Worm (Caenorhabditis elegans): Measurements from ENCODE around the gene Y47G7B.2.

Gene Y47G7B.2

ce11 chrII:2735192-2735591 is 27.4 kb upstream of the Y47G7B.2 start, which contains the start of gene wdr-31:
Gene wdr-31 (minus strand): TSS chrII:2735292.
- TF ChIP-seq jun-1 (tag; optimal IDR thresholded peaks at IDR 0.05) (no peak), mml-1 (tag; optimal IDR thresholded peaks at IDR 0.05) (no peak)

ce11 chrII:2734735-2735134 is 26.9 kb upstream of the Y47G7B.2 start:
- TF ChIP-seq jun-1 (tag; optimal IDR thresholded peaks at IDR 0.05): peak; percentile 17
- TF ChIP-seq snpc-4 (tag; optimal IDR thresholded peaks at IDR 0.05): peak; percentile 23
- no peak for TF ChIP-seq ztf-4 (tag; optimal IDR thresholded peaks at IDR 0.05)
- TF ChIP-seq nfya-1 (tag; optimal IDR thresholded peaks at IDR 0.05; ENCODE audit: insufficient read depth): peak; percentile 79
- peak; percentile 32 for TF ChIP-seq nhr-25 (tag; optimal IDR thresholded peaks at IDR 0.05)
- peak; percentile 20 for TF ChIP-seq nhr-23 (tag; optimal IDR thresholded peaks at IDR 0.05)
- TF ChIP-seq hmg-11 (tag; optimal IDR thresholded peaks at IDR 0.05): peak; percentile 40
- peak; percentile 61 for TF ChIP-seq lin-39 (tag; optimal IDR thresholded peaks at IDR 0.05)
- TF ChIP-seq nhr-77 (tag; optimal IDR thresholded peaks at IDR 0.05): no peak
- no peak for TF ChIP-seq fkh-2 (tag; optimal IDR thresholded peaks at IDR 0.05)

DNA sequence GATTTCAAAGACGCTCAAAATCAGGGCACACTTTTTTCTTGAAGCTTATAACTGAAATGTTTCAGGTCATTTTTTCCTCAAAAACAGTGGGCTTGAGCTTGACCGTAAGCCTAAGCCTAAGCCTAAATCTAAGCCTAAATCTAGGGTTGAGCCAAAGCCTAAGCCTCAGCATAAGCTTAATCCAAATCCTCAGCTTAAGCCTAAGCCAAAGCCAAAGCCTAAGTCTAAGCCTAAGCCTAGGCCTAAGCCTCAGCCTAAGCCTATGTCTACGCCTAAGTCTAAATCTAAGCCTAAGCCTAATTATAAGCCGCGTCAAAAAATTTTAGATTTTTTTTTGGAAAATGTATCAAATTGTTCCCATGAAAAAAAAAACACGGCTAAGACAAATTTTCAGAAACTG is 26.5 kb upstream of the Y47G7B.2 start:
- no peak for TF ChIP-seq nhr-237 (tag; optimal IDR thresholded peaks at IDR 0.05)
- no peak for TF ChIP-seq nhr-43 (tag; optimal IDR thresholded peaks at IDR 0.05; ENCODE audit: poor library complexity, severe bottlenecking)
- no peak for TF ChIP-seq egl-27 (tag; optimal IDR thresholded peaks at IDR 0.05)
- no peak for TF ChIP-seq elt-1 (tag; optimal IDR thresholded peaks at IDR 0.05)
- no peak for TF ChIP-seq nhr-11 (tag; optimal IDR thresholded peaks at IDR 0.05)
- no peak for TF ChIP-seq ZK546.5 (tag; optimal IDR thresholded peaks at IDR 0.05)
- TF ChIP-seq lin-39 (tag; optimal IDR thresholded peaks at IDR 0.05): no peak
- TF ChIP-seq ceh-16 (tag; optimal IDR thresholded peaks at IDR 0.05): no peak
- no peak for TF ChIP-seq egl-5 (tag; optimal IDR thresholded peaks at IDR 0.05)
- TF ChIP-seq pqm-1 (tag; optimal IDR thresholded peaks at IDR 0.05): no peak

- TF ChIP-seq fos-1 (tag; optimal IDR thresholded peaks at IDR 0.05): no peak
- TF ChIP-seq fkh-10 (GFP tag; optimal IDR thresholded peaks at IDR 0.05): peak; percentile 61
- no peak for TF ChIP-seq ztf-4 (tag; optimal IDR thresholded peaks at IDR 0.05)
- no peak for TF ChIP-seq lin-15B (tag; optimal IDR thresholded peaks at IDR 0.05)
- TF ChIP-seq tbx-2 (tag; optimal IDR thresholded peaks at IDR 0.05): no peak
- TF ChIP-seq egl-27 (tag; optimal IDR thresholded peaks at IDR 0.05): no peak
These were observed 22.8 kb upstream of the Y47G7B.2 start for ce11 chrII:2730647-2731046.

- TF ChIP-seq nhr-43 (tag; optimal IDR thresholded peaks at IDR 0.05; ENCODE audit: poor library complexity, severe bottlenecking): no peak
- TF ChIP-seq ama-1 (optimal IDR thresholded peaks at IDR 0.05): no peak
- no peak for TF ChIP-seq lsy-12 (tag; optimal IDR thresholded peaks at IDR 0.05)
- TF ChIP-seq aly-2 (tag; optimal IDR thresholded peaks at IDR 0.05): no peak
- no peak for TF ChIP-seq sea-2 (GFP tag; optimal IDR thresholded peaks at IDR 0.05)
- no peak for TF ChIP-seq tbx-2 (tag; optimal IDR thresholded peaks at IDR 0.05)
- TF ChIP-seq mdl-1 (tag; optimal IDR thresholded peaks at IDR 0.05): no peak
- no peak for TF ChIP-seq ztf-4 (tag; optimal IDR thresholded peaks at IDR 0.05)
- no peak for TF ChIP-seq pha-4 (tag; optimal IDR thresholded peaks at IDR 0.05)
- no peak for TF ChIP-seq unc-62 (GFP tag; optimal IDR thresholded peaks at IDR 0.05)
- TF ChIP-seq lin-15B (tag; optimal IDR thresholded peaks at IDR 0.05): no peak
- no peak for TF ChIP-seq nfya-1 (tag; optimal IDR thresholded peaks at IDR 0.05; ENCODE audit: insufficient read depth)
- TF ChIP-seq egl-5 (tag; optimal IDR thresholded peaks at IDR 0.05): no peak
- no peak for TF ChIP-seq ceh-28 (tag; optimal IDR thresholded peaks at IDR 0.05)
- TF ChIP-seq R02D3.7 (tag; optimal IDR thresholded peaks at IDR 0.05): no peak
These were observed 19.0 kb upstream of the Y47G7B.2 start for ce11 chrII:2726774-2727173.

- no peak for TF ChIP-seq nfya-1 (tag; optimal IDR thresholded peaks at IDR 0.05; ENCODE audit: insufficient read depth)
These were observed 17.7 kb upstream of the Y47G7B.2 start, which contains the start of the genes T05A8.11 and nep-2 for ce11 chrII:2725561-2725960. Gene T05A8.11 (minus strand): TSS chrII:2725661. Gene nep-2 (minus strand): TSS chrII:2725752.

Data from whole organism, L3 larva.